Worm (Caenorhabditis elegans) whole organism, L2 larva: Measurements from ENCODE around the gene odd-2.

Experiments
- R02D3.7 ChIP-seq: fragments of 150-350 bp; optimal IDR thresholded peaks from 2 replicates; lab custom pipeline; 2014; ENCODE audit warnings: missing biosample characterization, missing genetic modification characterization
- Y55F3AM.14 ChIP-seq: fragments of 200-800 bp; sonication (Bioruptor generic); optimal IDR thresholded peaks from 2 replicates; lab custom pipeline; 2018; ENCODE audit warnings: mild to moderate bottlenecking, missing genetic modification characterization, missing compliant biosample characterization
- ZK546.5 ChIP-seq: sonication (generic microtip); optimal IDR thresholded peaks from 2 replicates; lab custom pipeline; 2017; ENCODE audit warnings: missing biosample characterization, missing genetic modification characterization
- alr-1 ChIP-seq: fragments of 150-350 bp; optimal IDR thresholded peaks from 2 replicates; lab custom pipeline; 2014; ENCODE audit warnings: missing biosample characterization, missing genetic modification characterization
- ama-1 ChIP-seq: fragments of 150-350 bp; optimal IDR thresholded peaks from 2 replicates; lab custom pipeline; 2018; ENCODE audit warnings: inconsistent platforms
- ceh-16 ChIP-seq: fragments of 150-350 bp; optimal IDR thresholded peaks from 2 replicates; lab custom pipeline; 2014; ENCODE audit warnings: missing biosample characterization, missing genetic modification characterization
- ceh-82 ChIP-seq: fragments of 150-350 bp; optimal IDR thresholded peaks from 2 replicates; lab custom pipeline; 2014; ENCODE audit warnings: missing biosample characterization, missing genetic modification characterization
- crh-2 ChIP-seq: sonication (generic microtip); optimal IDR thresholded peaks from 2 replicates; lab custom pipeline; 2017; ENCODE audit warnings: missing biosample characterization, missing genetic modification characterization
- egl-27 ChIP-seq: sonication (generic microtip); optimal IDR thresholded peaks from 3 replicates; lab custom pipeline; 2017; ENCODE audit warnings: missing biosample characterization, missing genetic modification reagents, missing genetic modification characterization
- elt-1 ChIP-seq: fragments of 150-350 bp; optimal IDR thresholded peaks from 2 replicates; lab custom pipeline; 2014; ENCODE audit warnings: missing biosample characterization, missing genetic modification characterization
- elt-3 ChIP-seq: sonication (generic microtip); optimal IDR thresholded peaks from 2 replicates; lab custom pipeline; 2017; ENCODE audit warnings: missing biosample characterization, missing genetic modification characterization
- fos-1 ChIP-seq: fragments of 150-350 bp; optimal IDR thresholded peaks from 2 replicates; lab custom pipeline; 2014; ENCODE audit warnings: missing biosample characterization, missing genetic modification characterization
- gmeb-1 ChIP-seq: fragments of 150-350 bp; optimal IDR thresholded peaks from 2 replicates; lab custom pipeline; 2014; ENCODE audit warnings: missing biosample characterization, missing genetic modification characterization
- lin-11 ChIP-seq: fragments of 150-350 bp; sonication (generic microtip); optimal IDR thresholded peaks from 2 replicates; lab custom pipeline; 2014; ENCODE audit warnings: missing biosample characterization, missing genetic modification characterization, inconsistent platforms, mixed read lengths
- lin-13 ChIP-seq: fragments of 150-350 bp; optimal IDR thresholded peaks from 2 replicates; lab custom pipeline; 2014; ENCODE audit warnings: missing biosample characterization, missing genetic modification reagents, missing genetic modification characterization
- lsy-2 ChIP-seq, 2 experiments: fragments of 150-350 bp in 1 of 2; sonication (generic microtip) in 1 of 2; optimal IDR thresholded peaks; 2 replicates each; lab custom pipeline; 2014 to 2017; ENCODE audit warnings: missing biosample characterization in 2 of 2, missing genetic modification characterization in 2 of 2
- mab-5 ChIP-seq: fragments of 150-350 bp; optimal IDR thresholded peaks from 2 replicates; lab custom pipeline; 2014; ENCODE audit warnings: missing biosample characterization, missing genetic modification characterization
- mbf-1 ChIP-seq: sonication (generic microtip); optimal IDR thresholded peaks from 2 replicates; lab custom pipeline; 2017; ENCODE audit warnings: missing biosample characterization, missing genetic modification characterization
- mdl-1 ChIP-seq, 2 experiments: fragments of 150-350 bp in 1 of 2; sonication (generic microtip) in 1 of 2; optimal IDR thresholded peaks; 2 replicates each; lab custom pipeline; 2017; ENCODE audit warnings: missing biosample characterization in 2 of 2, missing genetic modification characterization in 2 of 2
- nhr-11 ChIP-seq: fragments of 150-350 bp; optimal IDR thresholded peaks from 2 replicates; lab custom pipeline; 2014; ENCODE audit warnings: missing biosample characterization, missing genetic modification characterization
- nhr-23 ChIP-seq: fragments of 150-350 bp; optimal IDR thresholded peaks from 2 replicates; lab custom pipeline; 2014; ENCODE audit warnings: missing biosample characterization, missing genetic modification reagents, missing genetic modification characterization
- nhr-25 ChIP-seq: fragments of 150-350 bp; sonication (generic microtip); optimal IDR thresholded peaks from 3 replicates; lab custom pipeline; 2014; ENCODE audit warnings: missing biosample characterization, missing genetic modification characterization
- nhr-6 ChIP-seq: fragments of 150-350 bp; optimal IDR thresholded peaks from 2 replicates; lab custom pipeline; 2014; ENCODE audit warnings: missing biosample characterization, missing genetic modification characterization
- peb-1 ChIP-seq: fragments of 150-350 bp; optimal IDR thresholded peaks from 2 replicates; lab custom pipeline; 2014; ENCODE audit warnings: missing biosample characterization, missing genetic modification characterization
- sma-3 ChIP-seq: sonication (generic microtip); optimal IDR thresholded peaks from 2 replicates; lab custom pipeline; 2016; ENCODE audit warnings: missing genetic modification reagents, missing genetic modification characterization, missing compliant biosample characterization
- sma-9 ChIP-seq, 2 experiments: fragments of 150-350 bp in 1 of 2; sonication (generic microtip) in 1 of 2; optimal IDR thresholded peaks; 2 replicates each; lab custom pipeline; 2014 to 2016; ENCODE audit warnings: missing genetic modification characterization in 2 of 2, mild to moderate bottlenecking in 1 of 2, missing biosample characterization in 1 of 2, missing compliant biosample characterization in 1 of 2, missing genetic modification reagents in 1 of 2, moderate library complexity in 1 of 2
- unc-55 ChIP-seq: fragments of 150-350 bp; sonication (generic microtip); optimal IDR thresholded peaks from 3 replicates; lab custom pipeline; 2014; ENCODE audit warnings: missing biosample characterization, missing genetic modification reagents, missing genetic modification characterization
- unc-62 ChIP-seq: fragments of 150-350 bp; optimal IDR thresholded peaks from 2 replicates; lab custom pipeline; 2014; ENCODE audit warnings: missing biosample characterization, missing genetic modification reagents, missing genetic modification characterization
- ztf-1 ChIP-seq: fragments of 200-800 bp; sonication (Bioruptor generic); conservative IDR thresholded peaks from 2 replicates; pipeline ENCODE4 v1.3.6; 2022; ENCODE audit warnings: missing genetic modification characterization, missing compliant biosample characterization
- ztf-4 ChIP-seq: fragments of 150-350 bp; optimal IDR thresholded peaks from 2 replicates; lab custom pipeline; 2014; ENCODE audit warnings: missing biosample characterization, missing genetic modification characterization

Gene odd-2

DNA sequence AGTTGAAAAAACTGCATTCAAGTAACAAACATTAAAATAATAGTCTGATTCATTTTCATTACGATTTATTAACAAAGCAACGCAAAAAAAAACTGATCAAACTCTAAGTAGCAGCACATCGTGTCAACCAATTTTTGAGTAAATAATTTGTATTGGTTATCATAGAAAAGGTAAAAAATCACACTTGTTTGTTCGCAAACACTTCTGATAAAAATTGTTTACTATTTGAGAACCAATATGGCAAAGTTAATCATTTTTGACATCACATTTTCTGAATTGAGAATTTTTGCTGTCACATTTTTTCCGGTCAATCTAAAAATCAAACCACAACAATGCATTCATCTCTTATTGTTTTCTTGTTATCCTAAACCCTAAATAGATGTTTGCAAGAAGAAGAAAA is 39.0 kb downstream of the odd-2 start:
- TF ChIP-seq elt-1 (tag; lab: Kevin White, UChicago) (no peak), mdl-1 (tag; optimal IDR thresholded peaks at IDR 0.05; lab: Kevin White, UChicago) (no peak), nhr-6 (no peak), unc-55 (GFP tag; lab: Kevin White, UChicago) (no peak), mbf-1 (tag; lab: Kevin White, UChicago) (no peak), sma-9 (GFP tag; optimal IDR thresholded peaks at IDR 0.05; lab: Kevin White, UChicago) (no peak), sma-9 (tag; optimal IDR thresholded peaks at IDR 0.05; lab: Kevin White, UChicago) (no peak), egl-27 (tag; lab: Kevin White, UChicago) (no peak), nhr-11 (tag; lab: Kevin White, UChicago) (no peak), alr-1 (tag; lab: Kevin White, UChicago) (no peak), nhr-23 (tag; lab: Kevin White, UChicago) (no peak), ZK546.5 (no peak), ceh-82 (tag; lab: Kevin White, UChicago) (no peak), R02D3.7 (no peak)

ce11 chrX:6118086-6118825 is 42.1 kb downstream of the odd-2 start, which contains the start of gene C15H9.2:
Gene C15H9.2, plus strand, starts transcription at chrX:6118526.
- no peak for TF ChIP-seq ZK546.5
- no peak for TF ChIP-seq mdl-1 (tag; optimal IDR thresholded peaks at IDR 0.05; lab: Kevin White, UChicago)
- TF ChIP-seq R02D3.7, result no peak
- no peak for TF ChIP-seq egl-27 (tag; lab: Kevin White, UChicago)
- no peak for TF ChIP-seq ztf-4
- TF ChIP-seq Y55F3AM.14, result no peak
- peak; percentile 64 for TF ChIP-seq fos-1
- peak; percentile 50 for TF ChIP-seq unc-55 (GFP tag; lab: Kevin White, UChicago)
- TF ChIP-seq crh-2 (tag; lab: Kevin White, UChicago), result no peak
- no peak for TF ChIP-seq lsy-2 (tag; optimal IDR thresholded peaks at IDR 0.05; lab: Kevin White, UChicago)
- TF ChIP-seq lin-11, result no peak
- peak; percentile 42 for TF ChIP-seq sma-9 (GFP tag; optimal IDR thresholded peaks at IDR 0.05; lab: Kevin White, UChicago)
- TF ChIP-seq sma-9 (tag; optimal IDR thresholded peaks at IDR 0.05; lab: Kevin White, UChicago), result no peak
- no peak for TF ChIP-seq sma-3 (GFP tag; lab: Kevin White, UChicago)

- no peak for TF ChIP-seq lin-13 (GFP tag; lab: Kevin White, UChicago)
- TF ChIP-seq lsy-2 (tag; optimal IDR thresholded peaks at IDR 0.05; lab: Kevin White, UChicago), result no peak
- no peak for TF ChIP-seq ama-1 (lab: Kevin White, UChicago)
- TF ChIP-seq unc-55 (GFP tag; lab: Kevin White, UChicago), result no peak
- no peak for TF ChIP-seq ztf-4
- TF ChIP-seq elt-3 (tag; lab: Kevin White, UChicago), result no peak
- no peak for TF ChIP-seq peb-1 (tag; lab: Kevin White, UChicago)
- TF ChIP-seq ztf-1 (GFP tag; lab: Robert Waterston, UW), result no peak
- no peak for TF ChIP-seq mdl-1 (tag; optimal IDR thresholded peaks at IDR 0.05; lab: Kevin White, UChicago)
- TF ChIP-seq gmeb-1, result no peak
- no peak for TF ChIP-seq egl-27 (tag; lab: Kevin White, UChicago)
- no peak for TF ChIP-seq unc-62 (GFP tag; lab: Kevin White, UChicago)
- TF ChIP-seq nhr-25 (tag; lab: Kevin White, UChicago), result no peak
- no peak for TF ChIP-seq nhr-11 (tag; lab: Kevin White, UChicago)
- no peak for TF ChIP-seq sma-3 (GFP tag; lab: Kevin White, UChicago)
- TF ChIP-seq mab-5, result no peak
Measured at ce11 chrX:6115502-6115901, 44.8 kb downstream of the odd-2 start, which contains the start of gene C15H9.3. Gene C15H9.3, plus strand, starts transcription at chrX:6115802.

ce11 chrX:6112817-6113216 is 47.5 kb downstream of the odd-2 start, which contains the start of gene prx-3:
Gene prx-3, minus strand, starts transcription at chrX:6112917.
- no peak for TF ChIP-seq peb-1 (tag; lab: Kevin White, UChicago)
- TF ChIP-seq crh-2 (tag; lab: Kevin White, UChicago), result no peak
- TF ChIP-seq ceh-16, result no peak
- no peak for TF ChIP-seq lin-11
- no peak for TF ChIP-seq mbf-1 (tag; lab: Kevin White, UChicago)
- TF ChIP-seq nhr-6, result no peak
- TF ChIP-seq nhr-11 (tag; lab: Kevin White, UChicago), result no peak
